Fruit fly (Drosophila melanogaster): ENCODE measurements around the gene CG4239.

Gene CG4239

DNA sequence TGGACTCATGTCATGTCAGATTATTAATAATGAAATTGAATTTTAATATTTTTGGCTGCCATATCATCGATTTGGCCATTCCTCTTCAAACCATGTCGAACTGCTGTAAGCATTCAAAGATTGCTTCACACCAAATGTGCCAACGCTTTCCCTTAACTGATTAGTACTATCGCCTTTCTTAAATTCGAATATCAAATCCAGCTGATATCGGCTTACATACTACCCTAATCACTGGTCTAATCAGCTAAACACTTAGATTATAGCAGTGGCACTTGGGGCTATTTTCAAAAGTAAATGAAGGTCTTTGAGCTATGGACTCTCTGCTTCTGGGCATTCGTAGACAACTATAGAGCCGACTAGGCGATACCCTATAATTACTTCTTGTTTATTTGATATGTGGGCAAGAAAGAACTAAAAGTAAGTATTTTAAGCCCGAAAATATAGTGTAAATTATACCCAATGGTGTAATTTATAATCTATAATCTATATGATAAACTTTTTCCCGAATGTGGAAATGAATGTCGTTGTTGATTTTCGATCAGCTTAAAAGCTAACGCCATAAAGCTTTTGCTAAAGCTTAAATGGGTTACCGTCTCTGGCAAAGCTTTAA is 18.8 kb downstream of the CG4239 start (continued):
- peak; percentile 77 for TF ChIP-seq CoRest (tag; optimal IDR thresholded peaks at IDR 0.05)
- peak; percentile 70 for TF ChIP-seq sug (tag; optimal IDR thresholded peaks at IDR 0.05)
- no peak for TF ChIP-seq CG2202 (tag; optimal IDR thresholded peaks at IDR 0.05)
- no peak for TF ChIP-seq CG15073 (GFP tag; optimal IDR thresholded peaks at IDR 0.05)
- TF ChIP-seq ssp (GFP tag; IDR thresholded peaks at IDR 0.05), result peak; percentile 53; the same call in 1 of the 2 replicates
- no peak for TF ChIP-seq nom (GFP tag; optimal IDR thresholded peaks at IDR 0.05)
- TF ChIP-seq mirr (GFP tag; optimal IDR thresholded peaks at IDR 0.05), result peak; percentile 98
- TF ChIP-seq Six4 (GFP tag; optimal IDR thresholded peaks at IDR 0.05), result peak; percentile 34
- peak; percentile 78 for TF ChIP-seq bcd (GFP tag; optimal IDR thresholded peaks at IDR 0.05)
- TF ChIP-seq btn (GFP tag; optimal IDR thresholded peaks at IDR 0.05), result no peak
- TF ChIP-seq CG11085 (GFP tag; IDR thresholded peaks at IDR 0.05), result peak; percentile 44; the same call in 1 of the 2 replicates
- no peak for TF ChIP-seq Lpt (GFP tag; optimal IDR thresholded peaks at IDR 0.05)
- TF ChIP-seq hb (GFP tag; IDR thresholded peaks at IDR 0.05; ENCODE audit: partially characterized antibody), result no peak
- TF ChIP-seq NC2α (GFP tag; optimal IDR thresholded peaks at IDR 0.05), result no peak
- TF ChIP-seq hth (optimal IDR thresholded peaks at IDR 0.05), result no peak
- no peak for TF ChIP-seq Atf3 (GFP tag; optimal IDR thresholded peaks at IDR 0.05)
- peak; percentile 86 for TF ChIP-seq Meics (GFP tag; optimal IDR thresholded peaks at IDR 0.05)
- no peak for TF ChIP-seq CG15696 (tag; optimal IDR thresholded peaks at IDR 0.05)
- TF ChIP-seq crc (GFP tag; optimal IDR thresholded peaks at IDR 0.05), result no peak
- TF ChIP-seq Dip2 (GFP tag; IDR thresholded peaks at IDR 0.05), result no peak
- peak; percentile 55 for TF ChIP-seq Hey (tag; optimal IDR thresholded peaks at IDR 0.05)
- no peak for TF ChIP-seq NK7.1 (GFP tag; optimal IDR thresholded peaks at IDR 0.05)
- TF ChIP-seq oc (tag; optimal IDR thresholded peaks at IDR 0.05), result peak; percentile 74
- no peak for TF ChIP-seq emc (GFP tag; optimal IDR thresholded peaks at IDR 0.05)
- peak; percentile 75 for TF ChIP-seq CG18619 (GFP tag; optimal IDR thresholded peaks at IDR 0.05)
- TF ChIP-seq dan (GFP tag; IDR thresholded peaks at IDR 0.05), result no peak
- no peak for TF ChIP-seq dmrt11E (tag; optimal IDR thresholded peaks at IDR 0.05)
- TF ChIP-seq Opbp (GFP tag; IDR thresholded peaks at IDR 0.05; ENCODE audit: partially characterized antibody), result no peak
- TF ChIP-seq CG1792 (GFP tag; optimal IDR thresholded peaks at IDR 0.05), result peak; percentile 50
- no peak for TF ChIP-seq pros (GFP tag; optimal IDR thresholded peaks at IDR 0.05)
- peak; percentile 34 for TF ChIP-seq CG2116 (GFP tag; optimal IDR thresholded peaks at IDR 0.05)
- peak; percentile 78 for TF ChIP-seq CG6689 (GFP tag; IDR thresholded peaks at IDR 0.05)
- TF ChIP-seq stwl (tag; optimal IDR thresholded peaks at IDR 0.05), result no peak
- TF ChIP-seq tin (GFP tag; optimal IDR thresholded peaks at IDR 0.05), result peak; percentile 58
- peak; percentile 17 for TF ChIP-seq Antp (GFP tag; optimal IDR thresholded peaks at IDR 0.05)
- peak; percentile 81 for TF ChIP-seq HmgZ (tag; optimal IDR thresholded peaks at IDR 0.05)
- peak; percentile 15 for TF ChIP-seq en (GFP tag; optimal IDR thresholded peaks at IDR 0.05)
- peak; percentile 77 for TF ChIP-seq CG12219 (GFP tag; optimal IDR thresholded peaks at IDR 0.05)
- TF ChIP-seq fd96Cb (tag; optimal IDR thresholded peaks at IDR 0.05), result peak; percentile 68
- TF ChIP-seq CG6272 (GFP tag; IDR thresholded peaks at IDR 0.05), result peak; percentile 60; the same call in 1 of the 2 replicates
- TF ChIP-seq Mad (GFP tag; optimal IDR thresholded peaks at IDR 0.05), result peak; percentile 62
- 0 out of 2 replicates have a peak, but pooled peaks have one; percentile 26 for TF ChIP-seq CG7372 (GFP tag; IDR thresholded peaks at IDR 0.05)
- peak; percentile 71 for TF ChIP-seq CG17328 (GFP tag; IDR thresholded peaks at IDR 0.05)
- no peak for TF ChIP-seq CG9797 (GFP tag; optimal IDR thresholded peaks at IDR 0.05)
- TF ChIP-seq lab (GFP tag; optimal IDR thresholded peaks at IDR 0.05), result peak; percentile 91
- TF ChIP-seq CG9817 (tag; optimal IDR thresholded peaks at IDR 0.05), result peak; percentile 61
- TF ChIP-seq Jarid2 (GFP tag; optimal IDR thresholded peaks at IDR 0.05), result peak; percentile 20
- TF ChIP-seq bsh (GFP tag; optimal IDR thresholded peaks at IDR 0.05), result peak in 1 of 2 experiments; percentile 80
- peak; percentile 67 for TF ChIP-seq CG4730 (GFP tag; IDR thresholded peaks at IDR 0.05)
- TF ChIP-seq kni (GFP tag; optimal IDR thresholded peaks at IDR 0.05), result no peak

Measured in whole organism, embryonic.